Worm (Caenorhabditis elegans): ENCODE results near the gene F55H2.7.

Gene F55H2.7

ce11 chrIII:9509764-9510370 is 6.2 kb downstream of the F55H2.7 start (continued):
- TF ChIP-seq ZK546.5 (tag; optimal IDR thresholded peaks at IDR 0.05), result no peak
- peak; percentile 40; the same call in 1 of the 2 replicates for TF ChIP-seq arid-1 (GFP tag; conservative IDR thresholded peaks at IDR 0.05)
- TF ChIP-seq zip-2 (tag; optimal IDR thresholded peaks at IDR 0.05), result no peak
- TF ChIP-seq gei-8 (GFP tag; optimal IDR thresholded peaks at IDR 0.05), result no peak
- no peak for TF ChIP-seq ceh-20 (GFP tag; IDR thresholded peaks at IDR 0.05)
- TF ChIP-seq lin-29 (GFP tag; IDR thresholded peaks at IDR 0.05), result no peak
- TF ChIP-seq dmd-8 (GFP tag; IDR thresholded peaks at IDR 0.05), result no peak
- TF ChIP-seq fos-1 (tag; optimal IDR thresholded peaks at IDR 0.05), result no peak
- no peak for TF ChIP-seq tag-97 (GFP tag; IDR thresholded peaks at IDR 0.05)
- TF ChIP-seq hmg-1.1 (GFP tag; IDR thresholded peaks at IDR 0.05), result 0 out of 2 replicates have a peak, but pooled peaks have one; percentile 11
- TF ChIP-seq D1046.2 (GFP tag; IDR thresholded peaks at IDR 0.05), result no peak
- TF ChIP-seq lsy-2 (tag; optimal IDR thresholded peaks at IDR 0.05), result peak in 1 of 2 experiments; percentile 23
- no peak for TF ChIP-seq aly-2 (tag; optimal IDR thresholded peaks at IDR 0.05)
- peak; percentile 68 for TF ChIP-seq sdz-12 (GFP tag; optimal IDR thresholded peaks at IDR 0.05)
- TF ChIP-seq hif-1 (tag; optimal IDR thresholded peaks at IDR 0.05), result no peak
- TF ChIP-seq nhr-76 (tag; optimal IDR thresholded peaks at IDR 0.05), result no peak
- TF ChIP-seq nhr-102 (tag; optimal IDR thresholded peaks at IDR 0.05), result peak; percentile 57
- TF ChIP-seq zip-11 (GFP tag; IDR thresholded peaks at IDR 0.05), result no peak
- TF ChIP-seq T20F7.1 (GFP tag; optimal IDR thresholded peaks at IDR 0.05), result peak; percentile 55
- peak; percentile 30 for TF ChIP-seq nhr-6 (tag; optimal IDR thresholded peaks at IDR 0.05)
- peak; percentile 23 for TF ChIP-seq F10B5.3 (tag; optimal IDR thresholded peaks at IDR 0.05)
- no peak for TF ChIP-seq F37D6.2 (tag; optimal IDR thresholded peaks at IDR 0.05)
- TF ChIP-seq daf-12 (tag; optimal IDR thresholded peaks at IDR 0.05), result no peak
- TF ChIP-seq Y48G9A.11 (GFP tag; IDR thresholded peaks at IDR 0.05), result 0 out of 2 replicates have a peak, but pooled peaks have one; percentile 24
- TF ChIP-seq php-3 (GFP tag; IDR thresholded peaks at IDR 0.05), result no peak
- no peak for TF ChIP-seq mdt-29 (GFP tag; IDR thresholded peaks at IDR 0.05)
- TF ChIP-seq rbr-2 (tag; optimal IDR thresholded peaks at IDR 0.05), result peak; percentile 4
- TF ChIP-seq hlh-30 (tag; optimal IDR thresholded peaks at IDR 0.05; ENCODE audit: insufficient read depth), result no peak
- TF ChIP-seq F49E8.2 (tag; optimal IDR thresholded peaks at IDR 0.05; ENCODE audit: borderline replicate concordance), result no peak
- no peak for TF ChIP-seq ZK337.2 (GFP tag; IDR thresholded peaks at IDR 0.05)
- no peak for TF ChIP-seq set-16 (GFP tag; IDR thresholded peaks at IDR 0.05)
- TF ChIP-seq snpc-1.2 (GFP tag; IDR thresholded peaks at IDR 0.05), result no peak
- no peak for TF ChIP-seq nhr-28 (tag; optimal IDR thresholded peaks at IDR 0.05)
- TF ChIP-seq mes-2 (tag; optimal IDR thresholded peaks at IDR 0.05; ENCODE audit: poor library complexity, severe bottlenecking), result peak; percentile 11
- peak; percentile 42 for TF ChIP-seq mep-1 (tag; optimal IDR thresholded peaks at IDR 0.05)
- TF ChIP-seq attf-4 (tag; optimal IDR thresholded peaks at IDR 0.05), result no peak
- no peak for TF ChIP-seq nhr-237 (tag; optimal IDR thresholded peaks at IDR 0.05)
- no peak for TF ChIP-seq nhr-10 (tag; optimal IDR thresholded peaks at IDR 0.05)
- no peak for TF ChIP-seq nhr-41 (GFP tag; IDR thresholded peaks at IDR 0.05)
- TF ChIP-seq saeg-2 (GFP tag; IDR thresholded peaks at IDR 0.05), result peak; percentile 74
- no peak for TF ChIP-seq nhr-11 (tag; optimal IDR thresholded peaks at IDR 0.05)
- 0 out of 2 replicates have a peak, but pooled peaks have one; percentile 10 for TF ChIP-seq dmd-9 (GFP tag; IDR thresholded peaks at IDR 0.05)
- no peak for TF ChIP-seq mdl-1 (tag; optimal IDR thresholded peaks at IDR 0.05)
- TF ChIP-seq dve-1 (tag; optimal IDR thresholded peaks at IDR 0.05; ENCODE audit: insufficient read depth), result peak; percentile 6
- TF ChIP-seq hlh-11 (tag; optimal IDR thresholded peaks at IDR 0.05), result no peak
- TF ChIP-seq lin-15B (tag; optimal IDR thresholded peaks at IDR 0.05), result no peak
- no peak for TF ChIP-seq egl-27 (tag; optimal IDR thresholded peaks at IDR 0.05)
- no peak for TF ChIP-seq unc-130 (GFP tag; optimal IDR thresholded peaks at IDR 0.05)
- TF ChIP-seq ceh-82 (tag; optimal IDR thresholded peaks at IDR 0.05), result no peak
- peak; percentile 41 for TF ChIP-seq ces-1 (GFP tag; optimal IDR thresholded peaks at IDR 0.05)
- TF ChIP-seq snpc-4 (tag; optimal IDR thresholded peaks at IDR 0.05), result no peak

All from whole organism, L4 larva.